Fruit fly (Drosophila melanogaster) whole organism, embryonic: ENCODE data around the gene CG42833.

ENCODE experiments used
- Atf6 ChIP-seq: fragments of 200-800 bp; sonication (Bioruptor generic); IDR thresholded peaks from 2 replicates; pipeline ENCODE4 v1.3.6; 2022; ENCODE audit warnings: missing biosample characterization, missing genetic modification characterization
- CG1233 ChIP-seq: fragments of 200-800 bp; sonication (Bioruptor generic); optimal IDR thresholded peaks from 4 replicates; lab custom pipeline; 2018; ENCODE audit warnings: missing biosample characterization, mild to moderate bottlenecking, missing genetic modification characterization
- CG12391 ChIP-seq: fragments of 200-800 bp; sonication (Bioruptor generic); optimal IDR thresholded peaks from 3 replicates; lab custom pipeline; 2018; ENCODE audit warnings: missing biosample characterization, mild to moderate bottlenecking, missing genetic modification characterization, moderate library complexity
- CG13894 ChIP-seq: fragments of 200-800 bp; sonication (Bioruptor generic); optimal IDR thresholded peaks from 3 replicates; lab custom pipeline; 2018; ENCODE audit warnings: missing biosample characterization, mild to moderate bottlenecking, missing genetic modification characterization, moderate library complexity
- CG1602 ChIP-seq: fragments of 200-800 bp; sonication (Bioruptor generic); optimal IDR thresholded peaks from 3 replicates; lab custom pipeline; 2016; ENCODE audit warnings: missing biosample characterization, missing genetic modification characterization
- CG17186 ChIP-seq: fragments of 200-800 bp; sonication (Bioruptor generic); optimal IDR thresholded peaks from 3 replicates; lab custom pipeline; 2017; ENCODE audit warnings: missing biosample characterization, missing genetic modification reagents, missing genetic modification characterization
- CG17361 ChIP-seq: fragments of 200-800 bp; sonication (Bioruptor generic); IDR thresholded peaks from 3 replicates; pipeline ENCODE4 v1.3.6; 2022; ENCODE audit warnings: missing biosample characterization, missing genetic modification characterization
- CG17802 ChIP-seq: fragments of 200-800 bp; sonication (Bioruptor generic); optimal IDR thresholded peaks from 2 replicates; lab custom pipeline; 2018; ENCODE audit warnings: missing biosample characterization, mild to moderate bottlenecking, missing genetic modification characterization, moderate library complexity
- CG2120 ChIP-seq: fragments of 200-800 bp; sonication (Bioruptor generic); optimal IDR thresholded peaks from 3 replicates; lab custom pipeline; 2016; ENCODE audit warnings: missing biosample characterization, missing genetic modification characterization
- CG30403 ChIP-seq: fragments of 200-800 bp; sonication (Bioruptor generic); optimal IDR thresholded peaks from 3 replicates; lab custom pipeline; 2016; ENCODE audit warnings: missing biosample characterization, missing genetic modification characterization
- CG31224 ChIP-seq: fragments of 200-800 bp; sonication (Bioruptor generic); IDR thresholded peaks from 2 replicates; pipeline ENCODE4 v1.3.6; 2022; ENCODE audit warnings: missing biosample characterization, missing genetic modification characterization
- CG32772 ChIP-seq: fragments of 200-800 bp; sonication (Bioruptor generic); IDR thresholded peaks from 2 replicates; pipeline ENCODE4 v1.3.6; 2022; ENCODE audit warnings: missing biosample characterization, missing genetic modification characterization
- CG4282 ChIP-seq: fragments of 200-800 bp; sonication (Bioruptor generic); optimal IDR thresholded peaks from 2 replicates; lab custom pipeline; 2016; ENCODE audit warnings: missing biosample characterization, missing genetic modification characterization
- CG4404 ChIP-seq: fragments of 200-800 bp; sonication (Bioruptor generic); IDR thresholded peaks from 2 replicates; pipeline ENCODE4 v1.3.6; 2022; ENCODE audit warnings: missing biosample characterization, missing genetic modification characterization
- CG5245 ChIP-seq: fragments of 200-800 bp; sonication (Bioruptor generic); optimal IDR thresholded peaks from 3 replicates; lab custom pipeline; 2016; ENCODE audit warnings: missing biosample characterization, missing genetic modification characterization
- CG7372 ChIP-seq: fragments of 200-800 bp; sonication (Bioruptor generic); IDR thresholded peaks from 2 replicates; pipeline ENCODE4 v1.3.6; 2022; ENCODE audit warnings: missing biosample characterization, missing genetic modification characterization
- CG8924 ChIP-seq: fragments of 200-800 bp; optimal IDR thresholded peaks from 3 replicates; lab custom pipeline; 2019; ENCODE audit warnings: missing biosample characterization, mild to moderate bottlenecking, missing genetic modification characterization, moderate library complexity
- Chrac-16 ChIP-seq: fragments of 200-800 bp; sonication (Bioruptor generic); optimal IDR thresholded peaks from 3 replicates; lab custom pipeline; 2016; ENCODE audit warnings: missing biosample characterization, missing genetic modification characterization
- D19B ChIP-seq: fragments of 200-800 bp; sonication (Bioruptor generic); optimal IDR thresholded peaks from 2 replicates; lab custom pipeline; 2017; ENCODE audit warnings: missing biosample characterization, mild to moderate bottlenecking, missing genetic modification characterization
- Fer1 ChIP-seq: fragments of 200-800 bp; sonication (Bioruptor generic); optimal IDR thresholded peaks from 2 replicates; lab custom pipeline; 2017; ENCODE audit warnings: missing biosample characterization, mild to moderate bottlenecking, missing genetic modification characterization
- HLH3B ChIP-seq: fragments of 200-800 bp; sonication (Bioruptor generic); IDR thresholded peaks from 2 replicates; pipeline ENCODE4 v1.3.6; 2022; ENCODE audit warnings: missing biosample characterization, missing genetic modification characterization
- Hr51 ChIP-seq, 2 experiments: fragments of 200-800 bp; sonication (Bioruptor generic); optimal IDR thresholded peaks; 2 replicates in 1 of 2; 3 replicates in 1 of 2; lab custom pipeline; 2016 to 2018; ENCODE audit warnings: missing biosample characterization in 2 of 2, missing genetic modification characterization in 2 of 2, mild to moderate bottlenecking in 1 of 2, moderate library complexity in 1 of 2
- Hr78 ChIP-seq, 2 experiments: fragments of 200-800 bp in 1 of 2; fragments of >200 bp in 1 of 2; sonication (Bioruptor generic) in 1 of 2; optimal IDR thresholded peaks; 2 replicates each; lab custom pipeline; 2017 to 2019; ENCODE audit warnings: missing biosample characterization in 2 of 2, missing genetic modification characterization in 2 of 2, mild to moderate bottlenecking in 1 of 2, moderate library complexity in 1 of 2
- NFAT ChIP-seq: fragments of 200-800 bp; sonication (Bioruptor generic); IDR thresholded peaks from 2 replicates; pipeline ENCODE4 v1.3.6; 2022; ENCODE audit warnings: missing biosample characterization, missing genetic modification characterization
- NfI ChIP-seq: fragments of 200-800 bp; sonication (Bioruptor generic); optimal IDR thresholded peaks from 3 replicates; lab custom pipeline; 2018; ENCODE audit warnings: missing biosample characterization, mild to moderate bottlenecking, missing genetic modification characterization, moderate library complexity
- Sox102F ChIP-seq: fragments of 200-800 bp; sonication (Bioruptor generic); optimal IDR thresholded peaks from 2 replicates; lab custom pipeline; 2018; ENCODE audit warnings: missing biosample characterization, mild to moderate bottlenecking, missing genetic modification characterization, moderate library complexity
- Sry-β ChIP-seq: fragments of 200-800 bp; sonication (Bioruptor generic); optimal IDR thresholded peaks from 2 replicates; lab custom pipeline; 2018; ENCODE audit warnings: missing biosample characterization, mild to moderate bottlenecking, missing genetic modification characterization, moderate library complexity
- Trl ChIP-seq, 3 experiments: fragments of >200 bp in 2 of 3; fragments of 200-800 bp in 1 of 3; sonication (Bioruptor generic) in 1 of 3; optimal IDR thresholded peaks; 2 replicates in 1 of 3; 3 replicates in 2 of 3; lab custom pipeline; 2016 to 2017; ENCODE audit warnings: missing biosample characterization in 1 of 3, missing genetic modification characterization in 1 of 3
- al ChIP-seq: fragments of 200-800 bp; sonication (Bioruptor generic); IDR thresholded peaks from 2 replicates; pipeline ENCODE4 v1.3.6; 2022; ENCODE audit warnings: missing biosample characterization, missing genetic modification characterization
- aop ChIP-seq: fragments of 200-800 bp; sonication (Bioruptor generic); IDR thresholded peaks from 2 replicates; pipeline ENCODE4 v1.3.6; 2022; ENCODE audit warnings: missing biosample characterization, missing genetic modification characterization
- bab2 ChIP-seq: fragments of 200-800 bp; sonication (Bioruptor generic); optimal IDR thresholded peaks from 2 replicates; lab custom pipeline; 2016; ENCODE audit warnings: missing biosample characterization, missing genetic modification characterization
- exex ChIP-seq: fragments of 200-800 bp; sonication (Bioruptor generic); optimal IDR thresholded peaks from 4 replicates; lab custom pipeline; 2018; ENCODE audit warnings: missing biosample characterization, mild to moderate bottlenecking, missing genetic modification characterization, moderate library complexity
- hth ChIP-seq: fragments of >200 bp; optimal IDR thresholded peaks from 2 replicates; lab custom pipeline; 2017; ENCODE audit warnings: inconsistent platforms
- inv ChIP-seq: fragments of 200-800 bp; sonication (Bioruptor generic); IDR thresholded peaks from 2 replicates; pipeline ENCODE4 v1.3.6; 2022; ENCODE audit warnings: missing biosample characterization, missing genetic modification characterization; ENCODE audit not compliant: partially characterized antibody
- jigr1 ChIP-seq: fragments of 200-800 bp; sonication (Bioruptor generic); IDR thresholded peaks from 3 replicates; pipeline ENCODE4 v1.3.6; 2022; ENCODE audit warnings: missing biosample characterization, missing genetic modification characterization
- knrl ChIP-seq: fragments of 200-800 bp; sonication (Bioruptor generic); IDR thresholded peaks from 3 replicates; pipeline ENCODE4 v1.3.6; 2022; ENCODE audit warnings: missing biosample characterization, missing genetic modification characterization; ENCODE audit not compliant: partially characterized antibody
- lbe ChIP-seq: fragments of 200-800 bp; sonication (Bioruptor generic); optimal IDR thresholded peaks from 2 replicates; lab custom pipeline; 2016; ENCODE audit warnings: missing biosample characterization, mild to moderate bottlenecking, missing genetic modification characterization
- lov ChIP-seq, 2 experiments: fragments of 200-800 bp in 1 of 2; fragments of >200 bp in 1 of 2; sonication (Bioruptor generic) in 1 of 2; IDR thresholded peaks in 1 of 2; optimal IDR thresholded peaks in 1 of 2; 2 replicates in 1 of 2; 3 replicates in 1 of 2; pipeline versions ENCODE4 v1.3.6 to Lab custom; 2017 to 2022; ENCODE audit warnings: missing biosample characterization in 1 of 2, missing genetic modification characterization in 1 of 2
- luna ChIP-seq: fragments of 200-800 bp; sonication (Bioruptor generic); optimal IDR thresholded peaks from 2 replicates; lab custom pipeline; 2016; ENCODE audit warnings: missing biosample characterization, missing genetic modification characterization
- phol ChIP-seq: fragments of 200-800 bp; sonication (Bioruptor generic); optimal IDR thresholded peaks from 3 replicates; lab custom pipeline; 2018; ENCODE audit warnings: missing biosample characterization, mild to moderate bottlenecking, missing genetic modification characterization, moderate library complexity
- prd ChIP-seq, 3 experiments: fragments of >200 bp in 2 of 3; fragments of 200-800 bp in 1 of 3; sonication (Bioruptor generic) in 1 of 3; optimal IDR thresholded peaks in 2 of 3; IDR thresholded peaks in 1 of 3; 2 replicates in 2 of 3; 3 replicates in 1 of 3; pipeline versions ENCODE4 v1.3.6 to Lab custom; 2017 to 2022; ENCODE audit warnings: missing biosample characterization in 1 of 3, missing genetic modification characterization in 1 of 3
- pum ChIP-seq: fragments of 200-800 bp; sonication (Bioruptor generic); optimal IDR thresholded peaks from 2 replicates; lab custom pipeline; 2016; ENCODE audit warnings: missing biosample characterization, missing genetic modification characterization
- rib ChIP-seq: fragments of 200-800 bp; sonication (Bioruptor generic); IDR thresholded peaks from 2 replicates; pipeline ENCODE4 v1.3.6; 2022; ENCODE audit warnings: missing biosample characterization, missing genetic modification characterization
- salm ChIP-seq: fragments of 200-800 bp; sonication (Bioruptor generic); optimal IDR thresholded peaks from 2 replicates; lab custom pipeline; 2018; ENCODE audit warnings: missing biosample characterization, mild to moderate bottlenecking, missing genetic modification characterization
- schlank ChIP-seq: fragments of 200-800 bp; sonication (Bioruptor generic); optimal IDR thresholded peaks from 2 replicates; lab custom pipeline; 2018; ENCODE audit warnings: missing biosample characterization, mild to moderate bottlenecking, missing genetic modification characterization
- sens ChIP-seq: fragments of 200-800 bp; sonication (Bioruptor generic); peaks from one replicate; lab custom pipeline; 2016; ENCODE audit warnings: missing biosample characterization, missing genetic modification characterization
- sim ChIP-seq: fragments of 200-800 bp; sonication (Bioruptor generic); IDR thresholded peaks from 2 replicates; pipeline ENCODE4 v1.3.6; 2022; ENCODE audit warnings: missing biosample characterization, missing genetic modification characterization
- tgo ChIP-seq: fragments of 200-800 bp; sonication (Bioruptor generic); IDR thresholded peaks from 3 replicates; pipeline ENCODE4 v1.3.6; 2022; ENCODE audit warnings: missing biosample characterization, missing genetic modification characterization
- wor ChIP-seq: fragments of 200-800 bp; sonication (Bioruptor generic); IDR thresholded peaks from 2 replicates; pipeline ENCODE4 v1.3.6; 2022; ENCODE audit warnings: missing biosample characterization, missing genetic modification characterization

The CG42833 gene

DNA sequence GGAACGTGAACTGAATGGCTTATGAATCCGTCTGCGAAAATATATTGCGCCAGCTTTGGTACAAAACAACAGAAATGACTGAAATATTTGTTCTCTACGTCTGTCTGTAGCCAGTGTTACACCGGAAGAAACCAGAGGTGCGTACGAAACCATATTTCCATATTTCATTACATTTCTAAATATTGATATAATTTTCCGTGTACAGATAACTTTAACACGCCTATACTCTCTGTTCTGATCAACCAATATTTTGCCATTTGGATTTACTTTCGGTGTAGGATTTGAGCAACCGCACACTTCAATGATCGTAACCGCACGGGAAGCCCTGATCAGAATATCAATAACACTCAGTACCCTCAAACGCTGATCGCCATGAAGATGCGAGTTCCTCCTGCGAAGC is 5.2 kb upstream of the CG42833 start (continued):
- TF ChIP-seq sim (GFP tag; lab: Robert Waterston, UW) = no peak
- TF ChIP-seq al (GFP tag; lab: Robert Waterston, UW) = peak; percentile 49; the same call in 1 of the 2 replicates
- TF ChIP-seq CG17361 (GFP tag; lab: Robert Waterston, UW) = 0 out of 3 replicates have a peak, but pooled peaks have one; percentile 18
- TF ChIP-seq CG17802 (tag; lab: Kevin White, UChicago) = no peak
- no peak for TF ChIP-seq CG4282 (GFP tag; lab: Kevin White, UChicago)
- TF ChIP-seq CG1233 = peak; percentile 48
- no peak for TF ChIP-seq wor (GFP tag; lab: Robert Waterston, UW)
- no peak for TF ChIP-seq salm (tag; lab: Kevin White, UChicago)
- peak; percentile 32 for TF ChIP-seq CG12391
- 0 out of 2 replicates have a peak, but pooled peaks have one; percentile 8 for TF ChIP-seq NFAT (GFP tag; lab: Robert Waterston, UW)
- no peak for TF ChIP-seq prd (optimal IDR thresholded peaks at IDR 0.05; lab: Kevin White, UChicago)
- TF ChIP-seq prd (GFP tag; IDR thresholded peaks at IDR 0.05; lab: Robert Waterston, UW) = peak; percentile 75
- no peak for TF ChIP-seq CG17186
- no peak for TF ChIP-seq Trl (optimal IDR thresholded peaks at IDR 0.05; lab: Kevin White, UChicago)
- TF ChIP-seq Trl (GFP tag; optimal IDR thresholded peaks at IDR 0.05; lab: Kevin White, UChicago) = peak; percentile 33
- no peak for TF ChIP-seq rib (GFP tag; lab: Robert Waterston, UW)
- TF ChIP-seq aop (GFP tag; lab: Robert Waterston, UW) = no peak
- TF ChIP-seq bab2 (GFP tag; lab: Kevin White, UChicago) = peak; percentile 42
- TF ChIP-seq Chrac-16 (GFP tag; lab: Kevin White, UChicago) = peak; percentile 30
- TF ChIP-seq CG30403 = peak; percentile 39
- no peak for TF ChIP-seq Hr78 (GFP tag; optimal IDR thresholded peaks at IDR 0.05; lab: Kevin White, UChicago)
- TF ChIP-seq exex (tag; lab: Kevin White, UChicago) = no peak
- peak; percentile 35 for TF ChIP-seq NfI (GFP tag; lab: Kevin White, UChicago)
- 0 out of 2 replicates have a peak, but pooled peaks have one; percentile 22 for TF ChIP-seq CG4404 (GFP tag; lab: Robert Waterston, UW)
- TF ChIP-seq tgo (GFP tag; lab: Robert Waterston, UW) = peak; percentile 59; the same call in 2 of the 3 replicates
- TF ChIP-seq phol (tag; lab: Kevin White, UChicago) = peak; percentile 35
- peak; percentile 28 for TF ChIP-seq CG8924 (tag; lab: Kevin White, UChicago)
- TF ChIP-seq Fer1 (GFP tag; lab: Kevin White, UChicago) = peak; percentile 47
- TF ChIP-seq hth = no peak
- no peak for TF ChIP-seq luna
- no peak for TF ChIP-seq jigr1
- TF ChIP-seq CG1602 (GFP tag; lab: Kevin White, UChicago) = peak; percentile 31
- peak; percentile 29 for TF ChIP-seq CG5245
- TF ChIP-seq CG31224 = 0 out of 2 replicates have a peak, but pooled peaks have one; percentile 29
- peak; percentile 14 for TF ChIP-seq pum (GFP tag; lab: Kevin White, UChicago)
- TF ChIP-seq CG2120 (GFP tag; lab: Kevin White, UChicago) = peak; percentile 59
- TF ChIP-seq Atf6 (GFP tag; lab: Robert Waterston, UW) = peak; percentile 45; the same call in 1 of the 2 replicates
- peak; percentile 55 for TF ChIP-seq CG32772 (GFP tag; lab: Robert Waterston, UW)
- peak; percentile 42; the same call in 1 of the 2 replicates for TF ChIP-seq HLH3B
- no peak for TF ChIP-seq CG13894 (tag; lab: Kevin White, UChicago)
- TF ChIP-seq CG7372 (GFP tag; lab: Robert Waterston, UW) = peak; percentile 24; the same call in 1 of the 2 replicates
- peak; percentile 2 to 20 for TF ChIP-seq Hr51 (GFP tag; optimal IDR thresholded peaks at IDR 0.05; lab: Kevin White, UChicago)
- TF ChIP-seq sens (GFP tag; lab: Kevin White, UChicago) = peak; percentile 66
- TF ChIP-seq lbe (GFP tag; lab: Kevin White, UChicago) = peak; percentile 48
- no peak for TF ChIP-seq inv (GFP tag; lab: Robert Waterston, UW)
- TF ChIP-seq Sox102F (GFP tag; lab: Kevin White, UChicago) = peak; percentile 24
- TF ChIP-seq knrl (GFP tag; lab: Robert Waterston, UW) = no peak
- TF ChIP-seq lov (optimal IDR thresholded peaks at IDR 0.05; lab: Kevin White, UChicago) = no peak
- TF ChIP-seq lov (GFP tag; IDR thresholded peaks at IDR 0.05; lab: Robert Waterston, UW) = 0 out of 3 replicates have a peak, but pooled peaks have one; percentile 17
- TF ChIP-seq D19B (GFP tag; lab: Kevin White, UChicago) = no peak
- no peak for TF ChIP-seq Sry-β (GFP tag; lab: Kevin White, UChicago)
- TF ChIP-seq schlank = no peak
